Worm (Caenorhabditis elegans) whole organism, L4/young adult: ENCODE results near the gene F16G10.14.

Experiments used
- W03F9.2 ChIP-seq: fragments of 150-350 bp; optimal IDR thresholded peaks from 2 replicates; lab custom pipeline; 2014; ENCODE audit warnings: missing biosample characterization, missing genetic modification characterization
- dao-5 ChIP-seq: sonication (generic microtip); optimal IDR thresholded peaks from 2 replicates; lab custom pipeline; 2016; ENCODE audit warnings: missing genotype, missing genetic modification characterization, moderate library complexity, missing compliant biosample characterization
- him-1 ChIP-seq: sonication (generic microtip); optimal IDR thresholded peaks from 2 replicates; lab custom pipeline; 2016; ENCODE audit warnings: missing genotype, missing genetic modification reagents, missing genetic modification characterization, missing compliant biosample characterization

The F16G10.14 gene

ce11 chrII:2377751-2378150 lies 21.0 kb downstream of the F16G10.14 start, which contains the start of gene F16G10.6:
Gene F16G10.6 (minus strand): TSS chrII:2377851.
- TF ChIP-seq W03F9.2 (tag; lab: Kevin White, UChicago) (no peak), him-1 (no peak)

DNA sequence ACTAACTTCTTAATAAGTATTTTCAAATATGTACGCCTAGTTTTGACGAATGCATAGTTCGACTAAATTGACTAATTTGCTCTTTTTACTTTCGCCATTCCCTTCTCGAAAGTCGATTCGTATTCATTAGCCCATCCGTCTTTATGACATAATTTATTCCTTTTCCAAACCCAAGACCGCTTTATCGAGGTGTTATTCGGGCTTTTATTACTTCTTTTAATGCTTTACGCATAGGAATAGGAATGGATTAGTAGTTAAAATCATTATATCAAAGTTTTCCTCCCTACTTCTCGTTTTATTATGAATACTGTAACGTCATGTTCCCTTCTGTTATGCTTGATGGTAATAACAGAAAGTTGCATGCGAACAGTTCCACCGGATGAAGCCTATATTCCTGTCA lies 23.8 kb downstream of the F16G10.14 start, which contains the start of gene F16G10.2:
TSS of gene F16G10.2 (plus strand) at position 301 of the 400 bp plus-strand sequence.
- TF ChIP-seq dao-5 (tag; lab: Kevin White, UChicago) (no peak), W03F9.2 (tag; lab: Kevin White, UChicago) (no peak), him-1 (no peak)

DNA sequence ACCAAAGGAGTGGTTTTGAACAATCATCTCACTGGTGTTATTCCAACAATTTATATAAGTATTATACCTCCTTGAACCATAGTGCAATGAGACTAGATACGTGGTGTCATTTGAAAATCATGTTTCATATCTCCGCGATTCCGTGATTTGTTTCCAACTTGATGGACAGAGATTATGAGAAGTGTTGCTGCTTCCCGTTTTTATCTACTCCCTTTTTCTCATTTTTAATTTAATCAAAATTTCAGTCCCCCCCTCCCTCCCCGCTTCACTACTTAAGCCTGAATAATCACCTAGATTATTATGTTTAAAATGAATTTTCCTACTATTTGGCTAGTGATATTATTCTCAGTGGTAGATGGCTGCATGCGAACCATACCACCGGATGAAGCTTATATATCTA lies 26.7 kb downstream of the F16G10.14 start, which contains the start of gene F16G10.3:
TSS of gene F16G10.3 (plus strand) at position 301 of the 400 bp plus-strand sequence.
- TF ChIP-seq him-1 (no peak), dao-5 (tag; lab: Kevin White, UChicago) (no peak), W03F9.2 (tag; lab: Kevin White, UChicago) (no peak)

- TF ChIP-seq dao-5 (tag; lab: Kevin White, UChicago), result no peak
- no peak for TF ChIP-seq W03F9.2 (tag; lab: Kevin White, UChicago)
Measured at ce11 chrII:2368956-2369355, 29.8 kb downstream of the F16G10.14 start, which contains the start of gene hpo-25. Gene hpo-25 (plus strand): TSS chrII:2369256.

ce11 chrII:2366623-2367365 lies 32.0 kb downstream of the F16G10.14 start, which contains the start of the genes F43C11.12 and F16G10.5:
Gene F43C11.12 (minus strand): TSS chrII:2366723.
Gene F16G10.5 (plus strand): TSS chrII:2367315.
- TF ChIP-seq W03F9.2 (tag; lab: Kevin White, UChicago) (no peak), him-1 (no peak), dao-5 (tag; lab: Kevin White, UChicago) (no peak)

DNA sequence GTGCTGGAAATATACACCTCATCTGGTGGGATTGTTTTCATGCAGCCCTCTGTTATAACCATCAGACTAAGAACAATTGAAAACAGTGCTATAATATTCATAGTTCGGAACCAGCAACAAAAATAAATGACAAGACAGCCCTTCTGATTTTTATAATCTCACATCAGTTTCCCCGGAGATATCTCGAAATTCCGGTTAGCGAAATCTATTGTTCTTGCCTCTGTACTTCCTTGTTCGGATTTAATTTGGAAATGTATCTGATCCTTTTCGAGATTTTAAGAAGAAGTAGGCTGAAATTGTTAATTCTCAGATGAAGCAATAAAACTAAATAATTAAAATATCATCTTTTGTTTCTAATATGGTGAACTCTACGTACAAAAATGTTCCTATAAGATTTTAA lies 35.1 kb downstream of the F16G10.14 start, which contains the start of gene F43C11.11:
TSS of gene F43C11.11 (minus strand) at position 101 of the 400 bp plus-strand sequence.
- no peak for TF ChIP-seq W03F9.2 (tag; lab: Kevin White, UChicago)
- TF ChIP-seq dao-5 (tag; lab: Kevin White, UChicago), result no peak
- no peak for TF ChIP-seq him-1

ce11 chrII:2359965-2360364 lies 38.8 kb downstream of the F16G10.14 start, which contains the start of gene F43C11.16:
Gene F43C11.16 (minus strand): TSS chrII:2360065.
- no peak for TF ChIP-seq him-1
- no peak for TF ChIP-seq dao-5 (tag; lab: Kevin White, UChicago)
- no peak for TF ChIP-seq W03F9.2 (tag; lab: Kevin White, UChicago)

ce11 chrII:2356795-2357194 lies 42.0 kb downstream of the F16G10.14 start, which contains the start of gene F43C11.1:
Gene F43C11.1 (plus strand): TSS chrII:2357095.
- TF ChIP-seq him-1 (no peak), W03F9.2 (tag; lab: Kevin White, UChicago) (no peak), dao-5 (tag; lab: Kevin White, UChicago) (no peak)

DNA sequence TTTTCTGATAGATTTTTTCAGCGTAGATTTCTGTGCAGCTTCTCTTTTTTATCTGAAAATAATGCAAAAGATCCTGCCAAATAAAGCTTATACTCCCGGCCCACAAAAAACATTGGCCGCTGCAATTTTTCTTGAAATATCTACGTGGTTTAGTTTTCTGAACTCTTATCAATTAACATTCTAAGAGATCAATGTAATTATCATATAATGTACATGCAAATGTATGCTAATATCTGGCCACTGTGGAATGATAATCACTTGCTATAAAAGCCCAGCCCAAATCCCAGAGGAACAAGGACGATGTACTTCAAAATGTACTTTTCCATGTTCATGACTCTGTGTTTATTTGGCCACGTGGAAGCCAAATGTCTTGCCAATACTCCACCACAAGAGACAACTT lies 44.3 kb downstream of the F16G10.14 start, which contains the start of gene F43C11.2:
TSS of gene F43C11.2 (plus strand) at position 301 of the 400 bp plus-strand sequence.
- no peak for TF ChIP-seq W03F9.2 (tag; lab: Kevin White, UChicago)
- no peak for TF ChIP-seq him-1
- no peak for TF ChIP-seq dao-5 (tag; lab: Kevin White, UChicago)

DNA sequence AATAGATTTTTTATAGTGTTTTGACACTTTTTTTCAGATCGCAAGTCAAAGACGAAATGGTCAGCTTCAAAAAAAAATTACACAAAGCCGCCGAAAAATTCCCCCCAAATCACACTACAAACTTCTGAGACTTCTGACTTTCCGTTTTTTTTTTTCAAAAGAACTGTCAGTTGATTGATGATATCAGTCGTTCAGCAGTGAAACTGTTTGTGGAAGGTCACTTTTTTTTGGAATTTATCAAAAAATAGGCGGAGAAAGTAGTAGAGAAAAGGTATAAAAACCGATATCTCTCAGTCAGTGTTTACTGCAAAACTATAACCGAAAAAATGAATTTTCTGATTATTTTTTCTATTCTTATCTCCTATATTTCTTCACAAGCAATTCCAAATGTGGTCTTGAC lies 45.8 kb downstream of the F16G10.14 start, which contains the start of gene F43C11.3:
TSS of gene F43C11.3 (plus strand) at position 301 of the 400 bp plus-strand sequence.
- TF ChIP-seq W03F9.2 (tag; lab: Kevin White, UChicago), result no peak
- no peak for TF ChIP-seq dao-5 (tag; lab: Kevin White, UChicago)
- no peak for TF ChIP-seq him-1

DNA sequence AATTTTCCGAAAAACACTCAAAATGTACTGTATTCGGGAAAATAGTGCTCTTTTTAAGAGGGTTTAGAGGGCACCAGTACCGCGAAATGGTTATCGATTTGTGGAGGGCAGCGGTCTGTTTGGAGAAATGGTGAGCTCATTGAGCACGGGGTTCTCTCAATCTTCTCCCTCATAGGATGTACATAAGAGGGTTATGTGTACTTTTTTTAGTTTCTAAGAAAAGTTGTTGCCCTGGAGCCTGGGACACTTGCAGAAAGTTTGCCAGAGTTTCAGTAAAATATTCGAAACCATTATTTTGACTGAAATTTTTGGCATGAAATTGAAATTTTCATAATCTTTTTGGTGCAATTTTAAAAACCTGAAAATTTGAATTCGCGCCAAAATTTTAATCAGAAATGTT lies 46.2 kb downstream of the F16G10.14 start, which contains the start of gene F43C11.10:
TSS of gene F43C11.10 (minus strand) at position 101 of the 400 bp plus-strand sequence.
- TF ChIP-seq him-1 (no peak), dao-5 (tag; lab: Kevin White, UChicago) (no peak), W03F9.2 (tag; lab: Kevin White, UChicago) (no peak)
